Fruit fly (Drosophila melanogaster) whole organism, embryonic: Measurements from ENCODE around the gene CG2059.

Experiments used
- BEAF-32 ChIP-seq: fragments of 200-800 bp; sonication (Bioruptor generic); optimal IDR thresholded peaks from 3 replicates; lab custom pipeline; 2017; ENCODE audit warnings: missing biosample characterization, missing genetic modification characterization, mild to moderate bottlenecking, moderate library complexity, missing genetic modification reagents
- Bdp1 ChIP-seq: fragments of 200-800 bp; sonication (Bioruptor generic); optimal IDR thresholded peaks from 3 replicates; lab custom pipeline; 2016; ENCODE audit warnings: missing biosample characterization, missing genetic modification characterization
- CG11085 ChIP-seq: fragments of 200-800 bp; sonication (Bioruptor generic); IDR thresholded peaks from 2 replicates; pipeline ENCODE4 v1.3.6; 2022; ENCODE audit warnings: missing biosample characterization, missing genetic modification characterization
- CG11093 ChIP-seq: fragments of 200-800 bp; sonication (Bioruptor generic); IDR thresholded peaks from 3 replicates; pipeline ENCODE4 v1.3.6; 2022; ENCODE audit warnings: missing biosample characterization, missing genetic modification characterization
- CG11398 ChIP-seq: fragments of 200-800 bp; sonication (Bioruptor generic); optimal IDR thresholded peaks from 2 replicates; lab custom pipeline; 2016; ENCODE audit warnings: missing biosample characterization, missing genetic modification characterization
- CG11696 ChIP-seq: fragments of 200-800 bp; sonication (Bioruptor generic); IDR thresholded peaks from 2 replicates; pipeline ENCODE4 v1.3.6; 2022; ENCODE audit warnings: missing biosample characterization, missing genetic modification characterization
- CG12391 ChIP-seq: fragments of 200-800 bp; sonication (Bioruptor generic); optimal IDR thresholded peaks from 3 replicates; lab custom pipeline; 2018; ENCODE audit warnings: missing biosample characterization, mild to moderate bottlenecking, missing genetic modification characterization, moderate library complexity
- CG12942 ChIP-seq: fragments of 200-800 bp; sonication (Bioruptor generic); optimal IDR thresholded peaks from 3 replicates; lab custom pipeline; 2016; ENCODE audit warnings: missing biosample characterization, missing genetic modification characterization
- CG13123 ChIP-seq: fragments of 200-800 bp; sonication (Bioruptor generic); optimal IDR thresholded peaks from 2 replicates; lab custom pipeline; 2016; ENCODE audit warnings: missing biosample characterization, missing genetic modification characterization
- CG13287 ChIP-seq: fragments of 200-800 bp; sonication (Bioruptor generic); IDR thresholded peaks from 2 replicates; pipeline ENCODE4 v1.3.6; 2022; ENCODE audit warnings: missing biosample characterization, missing genetic modification characterization; ENCODE audit not compliant: partially characterized antibody
- CG13296 ChIP-seq: fragments of 200-800 bp; sonication (Bioruptor generic); optimal IDR thresholded peaks from 3 replicates; lab custom pipeline; 2018; ENCODE audit warnings: missing biosample characterization, mild to moderate bottlenecking, missing genetic modification characterization
- CG15073 ChIP-seq: fragments of 200-800 bp; sonication (Bioruptor generic); optimal IDR thresholded peaks from 2 replicates; lab custom pipeline; 2016; ENCODE audit warnings: missing biosample characterization, missing genetic modification characterization
- CG2116 ChIP-seq: fragments of 200-800 bp; sonication (Bioruptor generic); optimal IDR thresholded peaks from 3 replicates; lab custom pipeline; 2018; ENCODE audit warnings: missing biosample characterization, mild to moderate bottlenecking, missing genetic modification characterization
- CG2202 ChIP-seq: fragments of 200-800 bp; sonication (Bioruptor generic); optimal IDR thresholded peaks from 2 replicates; lab custom pipeline; 2018; ENCODE audit warnings: missing biosample characterization, mild to moderate bottlenecking, missing genetic modification characterization
- CG2678 ChIP-seq: fragments of 200-800 bp; sonication (Bioruptor generic); optimal IDR thresholded peaks from 3 replicates; lab custom pipeline; 2019; ENCODE audit warnings: missing biosample characterization, mild to moderate bottlenecking, missing genetic modification characterization, moderate library complexity
- CG4854 ChIP-seq: fragments of 200-800 bp; sonication (Bioruptor generic); optimal IDR thresholded peaks from 2 replicates; lab custom pipeline; 2016; ENCODE audit warnings: missing biosample characterization, missing genetic modification characterization, inconsistent platforms
- CG6175 ChIP-seq: fragments of 200-800 bp; sonication (Bioruptor generic); IDR thresholded peaks from 3 replicates; pipeline ENCODE4 v1.3.6; 2022; ENCODE audit warnings: missing biosample characterization, missing genetic modification characterization
- CG6272 ChIP-seq: fragments of 200-800 bp; sonication (Bioruptor generic); IDR thresholded peaks from 2 replicates; pipeline ENCODE4 v1.3.6; 2022; ENCODE audit warnings: missing biosample characterization, missing genetic modification characterization
- CG7786 ChIP-seq: fragments of 200-800 bp; sonication (Bioruptor generic); optimal IDR thresholded peaks from 2 replicates; lab custom pipeline; 2016; ENCODE audit warnings: missing biosample characterization, missing genetic modification characterization
- CG8359 ChIP-seq: fragments of 200-800 bp; sonication (Bioruptor generic); optimal IDR thresholded peaks from 2 replicates; lab custom pipeline; 2017; ENCODE audit warnings: missing biosample characterization, mild to moderate bottlenecking, missing genetic modification characterization, borderline replicate concordance
- D ChIP-seq, 2 experiments: fragments of 200-800 bp in 1 of 2; fragments of >200 bp in 1 of 2; sonication (Bioruptor generic) in 1 of 2; optimal IDR thresholded peaks; 2 replicates in 1 of 2; 3 replicates in 1 of 2; lab custom pipeline; 2017; ENCODE audit warnings: mild to moderate bottlenecking in 1 of 2, missing biosample characterization in 1 of 2, missing genetic modification characterization in 1 of 2, missing genetic modification reagents in 1 of 2
- Dip2 ChIP-seq: fragments of 200-800 bp; sonication (Bioruptor generic); IDR thresholded peaks from 2 replicates; pipeline ENCODE4 v1.3.6; 2022; ENCODE audit warnings: missing biosample characterization, missing genetic modification characterization
- H15 ChIP-seq: fragments of 200-800 bp; sonication (Bioruptor generic); IDR thresholded peaks from 3 replicates; pipeline ENCODE4 v1.3.6; 2022; ENCODE audit warnings: missing biosample characterization, missing genetic modification characterization
- HLHmδ ChIP-seq: fragments of 200-800 bp; sonication (Bioruptor generic); optimal IDR thresholded peaks from 2 replicates; lab custom pipeline; 2018; ENCODE audit warnings: missing biosample characterization, mild to moderate bottlenecking, missing genetic modification characterization, moderate library complexity
- Hr39 ChIP-seq: fragments of >200 bp; optimal IDR thresholded peaks from 2 replicates; lab custom pipeline; 2017
- Opbp ChIP-seq: fragments of 200-800 bp; sonication (Bioruptor generic); IDR thresholded peaks from 3 replicates; pipeline ENCODE4 v1.3.6; 2022; ENCODE audit warnings: missing biosample characterization, missing genetic modification characterization; ENCODE audit not compliant: partially characterized antibody
- Side ChIP-seq: fragments of 200-800 bp; sonication (Bioruptor generic); optimal IDR thresholded peaks from 2 replicates; lab custom pipeline; 2016; ENCODE audit warnings: missing biosample characterization, missing genetic modification characterization
- Sox100B ChIP-seq: fragments of 200-800 bp; sonication (Bioruptor generic); optimal IDR thresholded peaks from 3 replicates; lab custom pipeline; 2018; ENCODE audit warnings: missing biosample characterization, mild to moderate bottlenecking, missing genetic modification characterization
- Taf1 ChIP-seq: fragments of 200-800 bp; sonication (Bioruptor generic); IDR thresholded peaks from 2 replicates; pipeline ENCODE4 v1.3.6; 2022; ENCODE audit warnings: missing biosample characterization, missing genetic modification characterization
- Tbp ChIP-seq: fragments of >200 bp; optimal IDR thresholded peaks from 2 replicates; lab custom pipeline; 2018; ENCODE audit warnings: missing biosample characterization, missing genetic modification characterization
- Vsx1 ChIP-seq: fragments of 200-800 bp; sonication (Bioruptor generic); optimal IDR thresholded peaks from 2 replicates; lab custom pipeline; 2017; ENCODE audit warnings: missing biosample characterization, mild to moderate bottlenecking, missing genetic modification characterization, missing genetic modification reagents
- ab ChIP-seq: fragments of 200-800 bp; sonication (Bioruptor generic); optimal IDR thresholded peaks from 2 replicates; lab custom pipeline; 2016; ENCODE audit warnings: missing biosample characterization, missing genetic modification characterization
- bbx ChIP-seq: fragments of 200-800 bp; sonication (Bioruptor generic); IDR thresholded peaks from 2 replicates; pipeline ENCODE4 v1.3.6; 2022; ENCODE audit warnings: missing biosample characterization, missing genetic modification characterization; ENCODE audit not compliant: partially characterized antibody
- bowl ChIP-seq: fragments of 200-800 bp; sonication (Bioruptor generic); IDR thresholded peaks from 2 replicates; pipeline ENCODE4 v1.3.6; 2022; ENCODE audit warnings: missing biosample characterization, missing genetic modification characterization
- emc ChIP-seq: fragments of 200-800 bp; sonication (Bioruptor generic); optimal IDR thresholded peaks from 2 replicates; lab custom pipeline; 2016; ENCODE audit warnings: missing biosample characterization, missing genetic modification characterization
- ewg ChIP-seq: fragments of 200-800 bp; sonication (Bioruptor generic); optimal IDR thresholded peaks from 3 replicates; lab custom pipeline; 2017; ENCODE audit warnings: mild to moderate bottlenecking, missing biosample characterization, missing genetic modification reagents, missing genetic modification characterization
- fd3F ChIP-seq: fragments of 200-800 bp; sonication (Bioruptor generic); optimal IDR thresholded peaks from 2 replicates; lab custom pipeline; 2018; ENCODE audit warnings: missing biosample characterization, mild to moderate bottlenecking, missing genetic modification characterization, moderate library complexity
- fru ChIP-seq: fragments of >200 bp; optimal IDR thresholded peaks from 2 replicates; lab custom pipeline; 2017
- grn ChIP-seq: fragments of 200-800 bp; sonication (Bioruptor generic); optimal IDR thresholded peaks from 3 replicates; lab custom pipeline; 2017; ENCODE audit warnings: missing biosample characterization, missing genetic modification characterization
- gro ChIP-seq: fragments of 200-800 bp; sonication (Bioruptor generic); optimal IDR thresholded peaks from 2 replicates; lab custom pipeline; 2016; ENCODE audit warnings: missing biosample characterization, missing genetic modification characterization
- ham ChIP-seq: fragments of 200-800 bp; sonication (Bioruptor generic); IDR thresholded peaks from 2 replicates; pipeline ENCODE4 v1.3.6; 2022; ENCODE audit warnings: missing biosample characterization, missing genetic modification characterization
- lmd ChIP-seq: fragments of 200-800 bp; sonication (Bioruptor generic); IDR thresholded peaks from 2 replicates; pipeline ENCODE4 v1.3.6; 2022; ENCODE audit warnings: missing biosample characterization, missing genetic modification characterization
- nerfin-1 ChIP-seq: fragments of 200-800 bp; sonication (Bioruptor generic); optimal IDR thresholded peaks from 3 replicates; lab custom pipeline; 2019; ENCODE audit warnings: missing biosample characterization, mild to moderate bottlenecking, missing genetic modification characterization, moderate library complexity
- odd ChIP-seq: fragments of 200-800 bp; sonication (Bioruptor generic); optimal IDR thresholded peaks from 2 replicates; lab custom pipeline; 2017; ENCODE audit warnings: missing biosample characterization, mild to moderate bottlenecking, missing genetic modification characterization
- pita ChIP-seq: fragments of 200-800 bp; sonication (Bioruptor generic); optimal IDR thresholded peaks from 2 replicates; lab custom pipeline; 2017; ENCODE audit warnings: missing biosample characterization, mild to moderate bottlenecking, missing genetic modification characterization
- repo ChIP-seq: fragments of 200-800 bp; sonication (Bioruptor generic); optimal IDR thresholded peaks from 2 replicates; lab custom pipeline; 2016; ENCODE audit warnings: missing biosample characterization, missing genetic modification characterization
- scrt ChIP-seq: fragments of 200-800 bp; sonication (Bioruptor generic); optimal IDR thresholded peaks from 2 replicates; lab custom pipeline; 2018; ENCODE audit warnings: missing biosample characterization, mild to moderate bottlenecking, missing genetic modification characterization, moderate library complexity
- sens-2 ChIP-seq: fragments of 200-800 bp; sonication (Bioruptor generic); IDR thresholded peaks from 2 replicates; pipeline ENCODE4 v1.3.6; 2022; ENCODE audit warnings: missing biosample characterization, missing genetic modification characterization
- slou ChIP-seq: fragments of 200-800 bp; sonication (Bioruptor generic); optimal IDR thresholded peaks from 3 replicates; lab custom pipeline; 2016; ENCODE audit warnings: missing biosample characterization, missing genetic modification characterization
- toy ChIP-seq: fragments of 200-800 bp; sonication (Bioruptor generic); IDR thresholded peaks from 2 replicates; pipeline ENCODE4 v1.3.6; 2022; ENCODE audit warnings: missing biosample characterization, missing genetic modification characterization
- trem ChIP-seq: fragments of 200-800 bp; optimal IDR thresholded peaks from 3 replicates; lab custom pipeline; 2019; ENCODE audit warnings: missing biosample characterization, mild to moderate bottlenecking, missing genetic modification characterization, moderate library complexity

Gene CG2059

dm6 chrX:7305753-7306338, 19.7 kb downstream of the CG2059 start (continued):
- TF ChIP-seq H15 (GFP tag; lab: Robert Waterston, UW), result no peak
- TF ChIP-seq bbx (GFP tag; lab: Robert Waterston, UW), result no peak
- TF ChIP-seq slou (GFP tag; lab: Kevin White, UChicago), result no peak
- TF ChIP-seq Opbp (GFP tag; lab: Robert Waterston, UW), result no peak
- TF ChIP-seq Sox100B, result peak; percentile 37
- peak; percentile 12 for TF ChIP-seq fd3F (GFP tag; lab: Kevin White, UChicago)
- TF ChIP-seq gro (GFP tag; lab: Kevin White, UChicago), result no peak
- TF ChIP-seq CG15073 (GFP tag; lab: Kevin White, UChicago), result peak; percentile 10
- TF ChIP-seq CG11696 (GFP tag; lab: Robert Waterston, UW), result no peak
- peak; percentile 43 for TF ChIP-seq nerfin-1 (tag; lab: Kevin White, UChicago)
- TF ChIP-seq pita, result no peak
- TF ChIP-seq ham (GFP tag; lab: Robert Waterston, UW), result no peak
- TF ChIP-seq CG7786, result no peak
- TF ChIP-seq CG12391 (tag; lab: Kevin White, UChicago), result peak; percentile 33
- no peak for TF ChIP-seq Hr39 (lab: Kevin White, UChicago)
- TF ChIP-seq fru (lab: Kevin White, UChicago), result no peak
- TF ChIP-seq lmd (GFP tag; lab: Robert Waterston, UW), result peak; percentile 51
- peak; percentile 50 for TF ChIP-seq ewg
- no peak for TF ChIP-seq Taf1 (GFP tag; lab: Robert Waterston, UW)
- peak; percentile 44 for TF ChIP-seq CG2202
- no peak for TF ChIP-seq CG13287
- TF ChIP-seq CG8359 (GFP tag; lab: Kevin White, UChicago), result peak; percentile 16
- TF ChIP-seq bowl (GFP tag; lab: Robert Waterston, UW), result no peak
- no peak for TF ChIP-seq CG11398 (GFP tag; lab: Kevin White, UChicago)
- TF ChIP-seq CG6175 (GFP tag; lab: Robert Waterston, UW), result no peak; the same call in 2 of the 3 replicates
- no peak for TF ChIP-seq repo (GFP tag; lab: Kevin White, UChicago)
- TF ChIP-seq emc (GFP tag; lab: Kevin White, UChicago), result no peak
- no peak for TF ChIP-seq CG11085 (GFP tag; lab: Robert Waterston, UW)
- TF ChIP-seq odd (GFP tag; lab: Kevin White, UChicago), result peak; percentile 22
- TF ChIP-seq BEAF-32 (GFP tag; lab: Kevin White, UChicago), result no peak
- no peak for TF ChIP-seq CG13123 (GFP tag; lab: Kevin White, UChicago)
- no peak for TF ChIP-seq toy (GFP tag; lab: Robert Waterston, UW)
- TF ChIP-seq Tbp (GFP tag; lab: Kevin White, UChicago), result no peak
- no peak for TF ChIP-seq sens-2 (GFP tag; lab: Robert Waterston, UW)
- no peak for TF ChIP-seq Bdp1 (GFP tag; lab: Kevin White, UChicago)
- peak; percentile 22 for TF ChIP-seq CG2116 (GFP tag; lab: Kevin White, UChicago)
- no peak for TF ChIP-seq HLHmδ (GFP tag; lab: Kevin White, UChicago)
- TF ChIP-seq CG2678 (tag; lab: Kevin White, UChicago), result peak; percentile 67
- no peak for TF ChIP-seq Side (GFP tag; lab: Kevin White, UChicago)
- TF ChIP-seq CG6272 (GFP tag; lab: Robert Waterston, UW), result no peak
- peak; percentile 4 for TF ChIP-seq Vsx1 (GFP tag; lab: Kevin White, UChicago)
- TF ChIP-seq CG13296 (GFP tag; lab: Kevin White, UChicago), result no peak
- no peak for TF ChIP-seq scrt (GFP tag; lab: Kevin White, UChicago)
- TF ChIP-seq CG11093 (GFP tag; lab: Robert Waterston, UW), result peak; percentile 59; the same call in 2 of the 3 replicates
- TF ChIP-seq CG4854, result no peak
- no peak for TF ChIP-seq grn
- TF ChIP-seq CG12942 (GFP tag; lab: Kevin White, UChicago), result no peak
- TF ChIP-seq trem, result no peak
- no peak for TF ChIP-seq Dip2 (GFP tag; lab: Robert Waterston, UW)
- TF ChIP-seq ab, result no peak
- peak; percentile 6 for TF ChIP-seq D (optimal IDR thresholded peaks at IDR 0.05; lab: Kevin White, UChicago)
- peak; percentile 71 for TF ChIP-seq D (GFP tag; optimal IDR thresholded peaks at IDR 0.05; lab: Kevin White, UChicago)
